Fruit fly (Drosophila melanogaster) whole organism, embryonic: ENCODE measurements around the gene Sulf1.

Experiments
- B-H2 ChIP-seq: fragments of 200-800 bp; sonication (Bioruptor generic); optimal IDR thresholded peaks from 2 replicates; lab custom pipeline; 2018; ENCODE audit warnings: missing biosample characterization, mild to moderate bottlenecking, missing genetic modification characterization
- Bteb2 ChIP-seq: fragments of 200-800 bp; sonication (Bioruptor generic); optimal IDR thresholded peaks from 2 replicates; lab custom pipeline; 2016; ENCODE audit warnings: missing biosample characterization, missing genetic modification characterization
- CG10267 ChIP-seq: fragments of 200-800 bp; sonication (Bioruptor generic); optimal IDR thresholded peaks from 2 replicates; lab custom pipeline; 2018; ENCODE audit warnings: missing biosample characterization, mild to moderate bottlenecking, missing genetic modification characterization, moderate library complexity
- CG10321 ChIP-seq: fragments of 200-800 bp; sonication (Bioruptor generic); IDR thresholded peaks from 2 replicates; pipeline ENCODE4 v1.3.6; 2022; ENCODE audit warnings: missing biosample characterization, missing genetic modification characterization
- CG10431 ChIP-seq: fragments of 200-800 bp; sonication (Bioruptor generic); optimal IDR thresholded peaks from 3 replicates; lab custom pipeline; 2018; ENCODE audit warnings: missing biosample characterization, mild to moderate bottlenecking, missing genetic modification characterization
- CG10565 ChIP-seq: fragments of 200-800 bp; sonication (Bioruptor generic); optimal IDR thresholded peaks from 3 replicates; lab custom pipeline; 2016; ENCODE audit warnings: missing biosample characterization, mild to moderate bottlenecking, missing genetic modification characterization
- CG12219 ChIP-seq: fragments of 200-800 bp; sonication (Bioruptor generic); optimal IDR thresholded peaks from 3 replicates; lab custom pipeline; 2018; ENCODE audit warnings: missing biosample characterization, mild to moderate bottlenecking, missing genetic modification characterization
- CG12299 ChIP-seq: fragments of 200-800 bp; sonication (Bioruptor generic); optimal IDR thresholded peaks from 2 replicates; lab custom pipeline; 2018; ENCODE audit warnings: missing biosample characterization, mild to moderate bottlenecking, missing genetic modification characterization
- CG1233 ChIP-seq: fragments of 200-800 bp; sonication (Bioruptor generic); optimal IDR thresholded peaks from 4 replicates; lab custom pipeline; 2018; ENCODE audit warnings: missing biosample characterization, mild to moderate bottlenecking, missing genetic modification characterization
- CG12769 ChIP-seq: fragments of 200-800 bp; sonication (Bioruptor generic); optimal IDR thresholded peaks from 2 replicates; lab custom pipeline; 2019; ENCODE audit warnings: missing biosample characterization, mild to moderate bottlenecking, missing genetic modification characterization, moderate library complexity
- CG17328 ChIP-seq: fragments of 200-800 bp; sonication (Bioruptor generic); IDR thresholded peaks from 2 replicates; pipeline ENCODE4 v1.3.6; 2022; ENCODE audit warnings: missing biosample characterization, missing genetic modification characterization
- CG17359 ChIP-seq: fragments of 200-800 bp; sonication (Bioruptor generic); optimal IDR thresholded peaks from 3 replicates; lab custom pipeline; 2018; ENCODE audit warnings: missing biosample characterization, mild to moderate bottlenecking, missing genetic modification characterization, moderate library complexity
- CG17912 ChIP-seq: fragments of 200-800 bp; sonication (Bioruptor generic); optimal IDR thresholded peaks from 2 replicates; lab custom pipeline; 2018; ENCODE audit warnings: missing biosample characterization, mild to moderate bottlenecking, missing genetic modification characterization
- CG1792 ChIP-seq: fragments of 200-800 bp; sonication (Bioruptor generic); optimal IDR thresholded peaks from 2 replicates; lab custom pipeline; 2016; ENCODE audit warnings: missing biosample characterization, missing genetic modification characterization
- CG34224 ChIP-seq: fragments of 200-800 bp; sonication (Bioruptor generic); IDR thresholded peaks from 3 replicates; pipeline ENCODE4 v1.3.6; 2022; ENCODE audit warnings: missing biosample characterization, missing genetic modification characterization; ENCODE audit not compliant: partially characterized antibody
- CG3726 ChIP-seq: fragments of 200-800 bp; sonication (Bioruptor generic); IDR thresholded peaks from 3 replicates; pipeline ENCODE4, ENCODE4 v1.3.6; 2022; ENCODE audit warnings: missing biosample characterization, missing genetic modification characterization
- CG4282 ChIP-seq: fragments of 200-800 bp; sonication (Bioruptor generic); optimal IDR thresholded peaks from 2 replicates; lab custom pipeline; 2016; ENCODE audit warnings: missing biosample characterization, missing genetic modification characterization
- CG6765 ChIP-seq: fragments of 200-800 bp; sonication (Bioruptor generic); optimal IDR thresholded peaks from 3 replicates; lab custom pipeline; 2017; ENCODE audit warnings: missing biosample characterization, mild to moderate bottlenecking, missing genetic modification characterization
- CG7556 ChIP-seq: fragments of 200-800 bp; sonication (Bioruptor generic); optimal IDR thresholded peaks from 2 replicates; lab custom pipeline; 2017; ENCODE audit warnings: missing biosample characterization, mild to moderate bottlenecking, missing genetic modification characterization
- CG7786 ChIP-seq: fragments of 200-800 bp; sonication (Bioruptor generic); optimal IDR thresholded peaks from 2 replicates; lab custom pipeline; 2016; ENCODE audit warnings: missing biosample characterization, missing genetic modification characterization
- CG8359 ChIP-seq: fragments of 200-800 bp; sonication (Bioruptor generic); optimal IDR thresholded peaks from 2 replicates; lab custom pipeline; 2017; ENCODE audit warnings: missing biosample characterization, mild to moderate bottlenecking, missing genetic modification characterization, borderline replicate concordance
- CG8924 ChIP-seq: fragments of 200-800 bp; optimal IDR thresholded peaks from 3 replicates; lab custom pipeline; 2019; ENCODE audit warnings: missing biosample characterization, mild to moderate bottlenecking, missing genetic modification characterization, moderate library complexity
- CG9797 ChIP-seq: fragments of 200-800 bp; sonication (Bioruptor generic); optimal IDR thresholded peaks from 3 replicates; lab custom pipeline; 2018; ENCODE audit warnings: missing biosample characterization, mild to moderate bottlenecking, missing genetic modification characterization
- CG9932 ChIP-seq: fragments of 200-800 bp; sonication (Bioruptor generic); IDR thresholded peaks from 2 replicates; pipeline ENCODE4 v1.3.6; 2022; ENCODE audit warnings: missing biosample characterization, missing genetic modification characterization
- CkIIα-i1 ChIP-seq: fragments of 200-800 bp; sonication (Bioruptor generic); IDR thresholded peaks from 2 replicates; pipeline ENCODE4 v1.3.6; 2022; ENCODE audit warnings: missing biosample characterization, missing genetic modification characterization
- Dfd ChIP-seq, 2 experiments: fragments of >200 bp; optimal IDR thresholded peaks; 2 replicates each; lab custom pipeline; 2017; ENCODE audit warnings: missing biosample characterization in 2 of 2, missing genetic modification characterization in 2 of 2
- Hr51 ChIP-seq, 2 experiments: fragments of 200-800 bp; sonication (Bioruptor generic); optimal IDR thresholded peaks; 2 replicates in 1 of 2; 3 replicates in 1 of 2; lab custom pipeline; 2016 to 2018; ENCODE audit warnings: missing biosample characterization in 2 of 2, missing genetic modification characterization in 2 of 2, mild to moderate bottlenecking in 1 of 2, moderate library complexity in 1 of 2
- MESR4 ChIP-seq: fragments of 200-800 bp; sonication (Bioruptor generic); optimal IDR thresholded peaks from 2 replicates; lab custom pipeline; 2018; ENCODE audit warnings: missing biosample characterization, mild to moderate bottlenecking, missing genetic modification characterization, moderate library complexity
- Optix ChIP-seq: fragments of 200-800 bp; sonication (Bioruptor generic); IDR thresholded peaks from 3 replicates; pipeline ENCODE4 v1.3.6; 2022; ENCODE audit warnings: missing biosample characterization, missing genetic modification characterization
- Pdp1 ChIP-seq, 2 experiments: fragments of 200-800 bp; sonication (Bioruptor generic); optimal IDR thresholded peaks; 3 replicates each; lab custom pipeline; 2016; ENCODE audit warnings: missing biosample characterization in 2 of 2, missing genetic modification characterization in 2 of 2, mild to moderate bottlenecking in 1 of 2, moderate library complexity in 1 of 2
- Ptx1 ChIP-seq: fragments of 200-800 bp; sonication (Bioruptor generic); IDR thresholded peaks from 2 replicates; pipeline ENCODE4 v1.3.6; 2022; ENCODE audit warnings: missing biosample characterization, missing genetic modification characterization
- Sin3A ChIP-seq: fragments of >200 bp; optimal IDR thresholded peaks from 2 replicates; lab custom pipeline; 2018
- Sry-β ChIP-seq: fragments of 200-800 bp; sonication (Bioruptor generic); optimal IDR thresholded peaks from 2 replicates; lab custom pipeline; 2018; ENCODE audit warnings: missing biosample characterization, mild to moderate bottlenecking, missing genetic modification characterization, moderate library complexity
- YL-1 ChIP-seq: fragments of 200-800 bp; sonication (Bioruptor generic); optimal IDR thresholded peaks from 3 replicates; lab custom pipeline; 2017; ENCODE audit warnings: missing biosample characterization, mild to moderate bottlenecking, missing genetic modification characterization
- bcd ChIP-seq: fragments of 200-800 bp; sonication (Bioruptor generic); optimal IDR thresholded peaks from 2 replicates; lab custom pipeline; 2017; ENCODE audit warnings: missing biosample characterization, mild to moderate bottlenecking, missing genetic modification characterization
- btn ChIP-seq: fragments of 200-800 bp; sonication (Bioruptor generic); optimal IDR thresholded peaks from 2 replicates; lab custom pipeline; 2016; ENCODE audit warnings: missing biosample characterization, missing genetic modification characterization
- cas ChIP-seq: fragments of 200-800 bp; sonication (Bioruptor generic); IDR thresholded peaks from 2 replicates; pipeline ENCODE4 v1.3.6; 2022; ENCODE audit warnings: missing biosample characterization, missing genetic modification characterization
- croc ChIP-seq: fragments of 200-800 bp; sonication (Bioruptor generic); conservative IDR thresholded peaks from 3 replicates; pipeline ENCODE4 v1.3.6; 2022; ENCODE audit warnings: missing biosample characterization, missing genetic modification characterization
- crol ChIP-seq: fragments of 200-800 bp; sonication (Bioruptor generic); IDR thresholded peaks from 2 replicates; pipeline ENCODE4 v1.3.6; 2022; ENCODE audit warnings: missing biosample characterization, missing genetic modification characterization
- da ChIP-seq: fragments of 200-800 bp; sonication (Bioruptor generic); optimal IDR thresholded peaks from 2 replicates; lab custom pipeline; 2016; ENCODE audit warnings: missing biosample characterization, missing genetic modification characterization
- dmrt99B ChIP-seq: fragments of 200-800 bp; sonication (Bioruptor generic); optimal IDR thresholded peaks from 2 replicates; lab custom pipeline; 2018; ENCODE audit warnings: missing biosample characterization, mild to moderate bottlenecking, missing genetic modification characterization, moderate library complexity
- dpn ChIP-seq, 2 experiments: fragments of 200-800 bp; sonication (Bioruptor generic); optimal IDR thresholded peaks; 3 replicates each; lab custom pipeline; 2016; ENCODE audit warnings: missing biosample characterization in 2 of 2, missing genetic modification characterization in 2 of 2
- fd102C ChIP-seq: fragments of 200-800 bp; sonication (Bioruptor generic); optimal IDR thresholded peaks from 2 replicates; lab custom pipeline; 2018; ENCODE audit warnings: missing biosample characterization, mild to moderate bottlenecking, missing genetic modification characterization, moderate library complexity
- gsb-n ChIP-seq: fragments of 200-800 bp; sonication (Bioruptor generic); optimal IDR thresholded peaks from 3 replicates; lab custom pipeline; 2018; ENCODE audit warnings: missing biosample characterization, mild to moderate bottlenecking, missing genetic modification characterization
- ind ChIP-seq: fragments of 200-800 bp; sonication (Bioruptor generic); optimal IDR thresholded peaks from 3 replicates; lab custom pipeline; 2016; ENCODE audit warnings: missing biosample characterization, missing genetic modification characterization
- mam ChIP-seq: fragments of 200-800 bp; sonication (Bioruptor generic); optimal IDR thresholded peaks from 3 replicates; lab custom pipeline; 2016; ENCODE audit warnings: missing biosample characterization, missing genetic modification characterization
- mirr ChIP-seq: fragments of 200-800 bp; sonication (Bioruptor generic); optimal IDR thresholded peaks from 3 replicates; lab custom pipeline; 2018; ENCODE audit warnings: missing biosample characterization, mild to moderate bottlenecking, missing genetic modification characterization
- nom ChIP-seq: fragments of 200-800 bp; sonication (Bioruptor generic); optimal IDR thresholded peaks from 2 replicates; lab custom pipeline; 2017; ENCODE audit warnings: missing biosample characterization, missing genetic modification characterization, mild to moderate bottlenecking, moderate library complexity, missing genetic modification reagents
- psq ChIP-seq: fragments of 200-800 bp; sonication (Bioruptor generic); optimal IDR thresholded peaks from 2 replicates; lab custom pipeline; 2017; ENCODE audit warnings: missing biosample characterization, missing genetic modification characterization
- sd ChIP-seq: fragments of 200-800 bp; sonication (Bioruptor generic); optimal IDR thresholded peaks from 3 replicates; lab custom pipeline; 2018; ENCODE audit warnings: missing biosample characterization, mild to moderate bottlenecking, missing genetic modification characterization, moderate library complexity
- tgo ChIP-seq: fragments of 200-800 bp; sonication (Bioruptor generic); IDR thresholded peaks from 3 replicates; pipeline ENCODE4 v1.3.6; 2022; ENCODE audit warnings: missing biosample characterization, missing genetic modification characterization
- tio ChIP-seq: fragments of 200-800 bp; sonication (Bioruptor generic); optimal IDR thresholded peaks from 2 replicates; lab custom pipeline; 2017; ENCODE audit warnings: missing biosample characterization, missing genetic modification characterization, inconsistent platforms

Gene Sulf1

DNA sequence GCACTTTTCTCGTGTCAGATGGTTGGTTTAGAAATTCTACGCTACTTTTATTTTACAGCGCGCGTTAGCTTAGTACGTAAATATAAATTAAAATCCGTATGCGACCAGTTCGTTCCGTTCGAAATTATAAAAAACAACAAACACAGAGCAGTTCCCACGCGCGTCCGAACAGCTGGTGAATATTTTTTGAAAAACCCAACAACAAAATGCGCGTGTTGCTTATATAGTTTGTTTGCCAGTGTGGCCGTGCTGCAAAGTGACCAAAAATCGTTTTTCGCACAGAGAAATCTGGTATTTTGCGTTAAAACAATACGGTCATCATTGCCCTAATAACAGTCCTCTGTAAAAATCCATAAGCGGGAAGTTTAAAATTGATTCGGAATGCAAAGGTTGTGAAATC lies 1.0 kb downstream of the Sulf1 start (continued):
- TF ChIP-seq CG17912 (GFP tag; lab: Kevin White, UChicago) (no peak), CG10431 (no peak), CG10565 (GFP tag; lab: Kevin White, UChicago) (no peak), psq (GFP tag; lab: Kevin White, UChicago) (no peak), CG1233 (GFP tag; lab: Kevin White, UChicago) (no peak), CG8359 (no peak), dpn (GFP tag; optimal IDR thresholded peaks at IDR 0.05; lab: Kevin White, UChicago) (no peak), CG17328 (GFP tag; lab: Robert Waterston, UW) (no peak), crol (no peak), CG1792 (GFP tag; lab: Kevin White, UChicago) (no peak), CG17359 (tag; lab: Kevin White, UChicago) (no peak), CG3726 (GFP tag; lab: Robert Waterston, UW) (no peak), Sry-β (GFP tag; lab: Kevin White, UChicago) (no peak), CkIIα-i1 (GFP tag; lab: Robert Waterston, UW) (no peak), mirr (GFP tag; lab: Kevin White, UChicago) (no peak), Pdp1 (GFP tag; optimal IDR thresholded peaks at IDR 0.05; lab: Kevin White, UChicago) (peak in 1 of 2 experiments; percentile 61), CG10321 (GFP tag; lab: Robert Waterston, UW) (no peak), CG34224 (no peak), cas (GFP tag; lab: Robert Waterston, UW) (no peak), tio (GFP tag; lab: Kevin White, UChicago) (no peak), fd102C (GFP tag; lab: Kevin White, UChicago) (no peak), CG12769 (tag; lab: Kevin White, UChicago) (peak; percentile 26), Dfd (GFP tag; optimal IDR thresholded peaks at IDR 0.05; lab: Kevin White, UChicago) (no peak), dmrt99B (tag; lab: Kevin White, UChicago) (no peak), MESR4 (peak; percentile 45), Hr51 (GFP tag; optimal IDR thresholded peaks at IDR 0.05; lab: Kevin White, UChicago) (no peak), B-H2 (GFP tag; lab: Kevin White, UChicago) (peak; percentile 23), Ptx1 (no peak), da (GFP tag; lab: Kevin White, UChicago) (no peak), CG12219 (GFP tag; lab: Kevin White, UChicago) (no peak), Sin3A (lab: Kevin White, UChicago) (peak; percentile 39), btn (GFP tag; lab: Kevin White, UChicago) (no peak), CG4282 (GFP tag; lab: Kevin White, UChicago) (no peak), CG7786 (no peak), tgo (GFP tag; lab: Robert Waterston, UW) (no peak), mam (GFP tag; lab: Kevin White, UChicago) (no peak), bcd (no peak), CG9797 (GFP tag; lab: Kevin White, UChicago) (peak; percentile 99), CG10267 (tag; lab: Kevin White, UChicago) (peak; percentile 54), CG6765 (GFP tag; lab: Kevin White, UChicago) (no peak), Bteb2 (GFP tag; lab: Kevin White, UChicago) (no peak), YL-1 (GFP tag; lab: Kevin White, UChicago) (peak; percentile 30), gsb-n (tag; lab: Kevin White, UChicago) (peak; percentile 15), nom (peak; percentile 50), croc (GFP tag; lab: Robert Waterston, UW) (no peak), CG12299 (tag; lab: Kevin White, UChicago) (no peak), ind (no peak), sd (peak; percentile 44), CG8924 (tag; lab: Kevin White, UChicago) (peak; percentile 43), CG9932 (GFP tag; lab: Robert Waterston, UW) (no peak), Optix (GFP tag; lab: Robert Waterston, UW) (no peak), CG7556 (GFP tag; lab: Kevin White, UChicago) (no peak)
